Fruit fly (Drosophila melanogaster): Measurements from ENCODE around the gene crp.

crp gene

DNA sequence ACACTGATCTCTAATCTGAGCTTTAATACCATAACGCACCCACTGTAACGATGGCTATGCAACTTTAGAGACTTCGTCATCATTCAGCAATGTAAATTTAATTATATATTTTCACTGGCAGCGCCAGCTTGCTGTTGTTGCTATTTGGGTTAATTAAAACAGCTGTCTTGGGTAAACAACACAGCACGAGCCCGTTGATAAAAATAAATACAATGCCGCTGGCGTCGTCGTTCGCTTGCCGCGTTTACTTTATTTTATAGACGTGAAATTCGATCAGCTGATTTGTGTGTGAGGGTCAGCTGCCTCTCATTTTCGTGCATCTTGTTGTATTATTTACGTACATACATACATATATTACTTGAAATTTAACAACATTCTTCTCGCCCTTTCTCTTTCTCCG is 14.8 kb downstream of the crp start (continued):
- TF ChIP-seq Hmr (GFP tag; optimal IDR thresholded peaks at IDR 0.05) (peak; percentile 71), CG10543 (GFP tag; optimal IDR thresholded peaks at IDR 0.05) (peak; percentile 77), Taf1 (GFP tag; IDR thresholded peaks at IDR 0.05) (no peak), CG17568 (GFP tag; optimal IDR thresholded peaks at IDR 0.05) (peak; percentile 49), Rfx (GFP tag; IDR thresholded peaks at IDR 0.05) (peak; percentile 32; the same call in 1 of the 2 replicates), B-H2 (GFP tag; optimal IDR thresholded peaks at IDR 0.05) (peak; percentile 25), Adf1 (GFP tag; IDR thresholded peaks at IDR 0.05) (peak; percentile 41; the same call in 1 of the 2 replicates), Meics (GFP tag; optimal IDR thresholded peaks at IDR 0.05) (peak; percentile 50), slbo (GFP tag; IDR thresholded peaks at IDR 0.05) (0 out of 2 replicates have a peak, but pooled peaks have one; percentile 14), Max (GFP tag; optimal IDR thresholded peaks at IDR 0.05) (peak; percentile 30), Med (GFP tag) (peak; percentile 83), Neu2 (GFP tag; optimal IDR thresholded peaks at IDR 0.05; ENCODE audit: borderline replicate concordance) (no peak), CG6854 (GFP tag; optimal IDR thresholded peaks at IDR 0.05) (no peak), CG5953 (GFP tag; IDR thresholded peaks at IDR 0.05) (no peak), sens (GFP tag) (peak; percentile 59), CG12299 (tag; optimal IDR thresholded peaks at IDR 0.05) (peak; percentile 7), HLH3B (GFP tag; IDR thresholded peaks at IDR 0.05) (peak; percentile 11; the same call in 1 of the 2 replicates), lab (GFP tag; optimal IDR thresholded peaks at IDR 0.05) (peak; percentile 80), CG33557 (GFP tag; optimal IDR thresholded peaks at IDR 0.05) (peak; percentile 32), Spps (tag; optimal IDR thresholded peaks at IDR 0.05) (no peak), odd (GFP tag; optimal IDR thresholded peaks at IDR 0.05) (peak; percentile 64), CG8924 (tag; optimal IDR thresholded peaks at IDR 0.05) (peak; percentile 36), insv (GFP tag; optimal IDR thresholded peaks at IDR 0.05) (peak in 1 of 2 experiments; percentile 10), twi (tag; optimal IDR thresholded peaks at IDR 0.05) (peak; percentile 27), ewg (GFP tag; optimal IDR thresholded peaks at IDR 0.05) (no peak), bab2 (GFP tag; optimal IDR thresholded peaks at IDR 0.05) (no peak), ac (GFP tag; optimal IDR thresholded peaks at IDR 0.05) (peak; percentile 19), Nf-YA (GFP tag; IDR thresholded peaks at IDR 0.05) (no peak), scrt (GFP tag; optimal IDR thresholded peaks at IDR 0.05) (peak; percentile 37), ci (GFP tag; IDR thresholded peaks at IDR 0.05) (peak; percentile 72; the same call in 2 of the 3 replicates), CG12659 (GFP tag; optimal IDR thresholded peaks at IDR 0.05) (peak; percentile 9), CG13296 (GFP tag; optimal IDR thresholded peaks at IDR 0.05) (peak; percentile 71), Dll (GFP tag; IDR thresholded peaks at IDR 0.05; ENCODE audit: partially characterized antibody) (no peak), CG34376 (GFP tag; optimal IDR thresholded peaks at IDR 0.05) (peak; percentile 71), CG7556 (GFP tag; optimal IDR thresholded peaks at IDR 0.05) (peak; percentile 22), fd64A (GFP tag; optimal IDR thresholded peaks at IDR 0.05) (peak; percentile 62), Atf6 (GFP tag; IDR thresholded peaks at IDR 0.05) (peak; percentile 39; the same call in 1 of the 2 replicates), CG18262 (tag; optimal IDR thresholded peaks at IDR 0.05) (peak; percentile 16), Sox102F (GFP tag; optimal IDR thresholded peaks at IDR 0.05) (no peak), CG1529 (GFP tag; optimal IDR thresholded peaks at IDR 0.05) (peak; percentile 21), CG32767 (GFP tag; IDR thresholded peaks at IDR 0.05) (no peak), abd-A (tag; optimal IDR thresholded peaks at IDR 0.05) (peak; percentile 51), CG2875 (GFP tag; optimal IDR thresholded peaks at IDR 0.05) (peak; percentile 44), PHDP (tag; optimal IDR thresholded peaks at IDR 0.05) (peak; percentile 52), CG1603 (tag; optimal IDR thresholded peaks at IDR 0.05) (peak; percentile 43), Fer1 (GFP tag; optimal IDR thresholded peaks at IDR 0.05) (peak; percentile 67), Ada2b (GFP tag; IDR thresholded peaks at IDR 0.05) (0 out of 2 replicates have a peak, but pooled peaks have one; percentile 6), chm (GFP tag; IDR thresholded peaks at IDR 0.05) (peak; percentile 39; the same call in 1 of the 2 replicates), pita (GFP tag; optimal IDR thresholded peaks at IDR 0.05) (no peak), kah (GFP tag; optimal IDR thresholded peaks at IDR 0.05) (peak; percentile 43)

Measured in whole organism, embryonic.